Fruit fly (Drosophila melanogaster) whole organism, embryonic: ENCODE measurements around the gene Pdhb.

Experiments
- Antp ChIP-seq: fragments of 200-800 bp; sonication (Bioruptor generic); optimal IDR thresholded peaks from 3 replicates; lab custom pipeline; 2016; ENCODE audit warnings: missing biosample characterization, missing genetic modification characterization
- Asciz ChIP-seq: fragments of 200-800 bp; sonication (Bioruptor generic); optimal IDR thresholded peaks from 2 replicates; lab custom pipeline; 2017; ENCODE audit warnings: missing biosample characterization, mild to moderate bottlenecking, missing genetic modification characterization, missing genetic modification reagents
- BEAF-32 ChIP-seq: fragments of 200-800 bp; sonication (Bioruptor generic); optimal IDR thresholded peaks from 3 replicates; lab custom pipeline; 2017; ENCODE audit warnings: missing biosample characterization, missing genetic modification characterization, mild to moderate bottlenecking, moderate library complexity, missing genetic modification reagents
- CG10654 ChIP-seq: fragments of 200-800 bp; sonication (Bioruptor generic); optimal IDR thresholded peaks from 2 replicates; lab custom pipeline; 2016; ENCODE audit warnings: missing biosample characterization, missing genetic modification characterization
- CG11093 ChIP-seq: fragments of 200-800 bp; sonication (Bioruptor generic); IDR thresholded peaks from 3 replicates; pipeline ENCODE4 v1.3.6; 2022; ENCODE audit warnings: missing biosample characterization, missing genetic modification characterization
- CG12071 ChIP-seq: fragments of 200-800 bp; sonication (Bioruptor generic); optimal IDR thresholded peaks from 3 replicates; lab custom pipeline; 2018; ENCODE audit warnings: missing biosample characterization, mild to moderate bottlenecking, missing genetic modification characterization
- CG12299 ChIP-seq: fragments of 200-800 bp; sonication (Bioruptor generic); optimal IDR thresholded peaks from 2 replicates; lab custom pipeline; 2018; ENCODE audit warnings: missing biosample characterization, mild to moderate bottlenecking, missing genetic modification characterization
- CG1233 ChIP-seq: fragments of 200-800 bp; sonication (Bioruptor generic); optimal IDR thresholded peaks from 4 replicates; lab custom pipeline; 2018; ENCODE audit warnings: missing biosample characterization, mild to moderate bottlenecking, missing genetic modification characterization
- CG12942 ChIP-seq: fragments of 200-800 bp; sonication (Bioruptor generic); optimal IDR thresholded peaks from 3 replicates; lab custom pipeline; 2016; ENCODE audit warnings: missing biosample characterization, missing genetic modification characterization
- CG13287 ChIP-seq: fragments of 200-800 bp; sonication (Bioruptor generic); IDR thresholded peaks from 2 replicates; pipeline ENCODE4 v1.3.6; 2022; ENCODE audit warnings: missing biosample characterization, missing genetic modification characterization; ENCODE audit not compliant: partially characterized antibody
- CG14050 ChIP-seq: fragments of 200-800 bp; sonication (Bioruptor generic); IDR thresholded peaks from 3 replicates; pipeline ENCODE4 v1.3.6; 2022; ENCODE audit warnings: missing biosample characterization, missing genetic modification characterization
- CG14667 ChIP-seq: fragments of 200-800 bp; sonication (Bioruptor generic); IDR thresholded peaks from 2 replicates; pipeline ENCODE4 v1.3.6; 2022; ENCODE audit warnings: missing biosample characterization, missing genetic modification characterization
- CG14860 ChIP-seq: fragments of 200-800 bp; sonication (Bioruptor generic); IDR thresholded peaks from 3 replicates; pipeline ENCODE4 v1.3.6; 2022; ENCODE audit warnings: missing biosample characterization, missing genetic modification characterization; ENCODE audit not compliant: partially characterized antibody
- CG14965 ChIP-seq: fragments of 200-800 bp; sonication (Bioruptor generic); optimal IDR thresholded peaks from 2 replicates; lab custom pipeline; 2016; ENCODE audit warnings: missing biosample characterization, missing genetic modification characterization, borderline replicate concordance
- CG15011 ChIP-seq: fragments of 200-800 bp; sonication (Bioruptor generic); optimal IDR thresholded peaks from 3 replicates; lab custom pipeline; 2018; ENCODE audit warnings: missing biosample characterization, mild to moderate bottlenecking, missing genetic modification characterization
- CG15073 ChIP-seq: fragments of 200-800 bp; sonication (Bioruptor generic); optimal IDR thresholded peaks from 2 replicates; lab custom pipeline; 2016; ENCODE audit warnings: missing biosample characterization, missing genetic modification characterization
- CG15479 ChIP-seq: fragments of 200-800 bp; sonication (Bioruptor generic); optimal IDR thresholded peaks from 3 replicates; lab custom pipeline; 2019; ENCODE audit warnings: missing biosample characterization, mild to moderate bottlenecking, missing genetic modification characterization, moderate library complexity
- CG15696 ChIP-seq: fragments of 200-800 bp; sonication (Bioruptor generic); optimal IDR thresholded peaks from 2 replicates; lab custom pipeline; 2019; ENCODE audit warnings: missing biosample characterization, mild to moderate bottlenecking, missing genetic modification characterization, moderate library complexity
- CG1602 ChIP-seq: fragments of 200-800 bp; sonication (Bioruptor generic); optimal IDR thresholded peaks from 3 replicates; lab custom pipeline; 2016; ENCODE audit warnings: missing biosample characterization, missing genetic modification characterization
- CG16813 ChIP-seq: fragments of 200-800 bp; sonication (Bioruptor generic); IDR thresholded peaks from 3 replicates; pipeline ENCODE4 v1.3.6; 2022; ENCODE audit warnings: missing biosample characterization, missing genetic modification characterization; ENCODE audit not compliant: partially characterized antibody
- CG2202 ChIP-seq: fragments of 200-800 bp; sonication (Bioruptor generic); optimal IDR thresholded peaks from 2 replicates; lab custom pipeline; 2018; ENCODE audit warnings: missing biosample characterization, mild to moderate bottlenecking, missing genetic modification characterization
- CG30020 ChIP-seq: fragments of 200-800 bp; optimal IDR thresholded peaks from 2 replicates; lab custom pipeline; 2019; ENCODE audit warnings: missing biosample characterization, mild to moderate bottlenecking, missing genetic modification characterization, moderate library complexity
- CG30431 ChIP-seq: fragments of 200-800 bp; sonication (Bioruptor generic); optimal IDR thresholded peaks from 2 replicates; lab custom pipeline; 2017; ENCODE audit warnings: missing biosample characterization, missing genetic modification characterization
- CG4282 ChIP-seq: fragments of 200-800 bp; sonication (Bioruptor generic); optimal IDR thresholded peaks from 2 replicates; lab custom pipeline; 2016; ENCODE audit warnings: missing biosample characterization, missing genetic modification characterization
- CG4404 ChIP-seq: fragments of 200-800 bp; sonication (Bioruptor generic); IDR thresholded peaks from 2 replicates; pipeline ENCODE4 v1.3.6; 2022; ENCODE audit warnings: missing biosample characterization, missing genetic modification characterization
- CG4424 ChIP-seq: fragments of 200-800 bp; sonication (Bioruptor generic); optimal IDR thresholded peaks from 3 replicates; lab custom pipeline; 2016; ENCODE audit warnings: missing biosample characterization, missing genetic modification characterization
- CG4854 ChIP-seq: fragments of 200-800 bp; sonication (Bioruptor generic); optimal IDR thresholded peaks from 2 replicates; lab custom pipeline; 2016; ENCODE audit warnings: missing biosample characterization, missing genetic modification characterization, inconsistent platforms
- CG6272 ChIP-seq: fragments of 200-800 bp; sonication (Bioruptor generic); IDR thresholded peaks from 2 replicates; pipeline ENCODE4 v1.3.6; 2022; ENCODE audit warnings: missing biosample characterization, missing genetic modification characterization
- CG7928 ChIP-seq: fragments of 200-800 bp; sonication (Bioruptor generic); optimal IDR thresholded peaks from 2 replicates; lab custom pipeline; 2017; ENCODE audit warnings: missing biosample characterization, mild to moderate bottlenecking, missing genetic modification characterization
- CG9727 ChIP-seq: fragments of 200-800 bp; sonication (Bioruptor generic); optimal IDR thresholded peaks from 3 replicates; lab custom pipeline; 2017; ENCODE audit warnings: missing biosample characterization, mild to moderate bottlenecking, missing genetic modification characterization
- Dfd ChIP-seq, 2 experiments: fragments of >200 bp; optimal IDR thresholded peaks; 2 replicates each; lab custom pipeline; 2017; ENCODE audit warnings: missing biosample characterization in 2 of 2, missing genetic modification characterization in 2 of 2
- Eip74EF ChIP-seq, 2 experiments: fragments of 200-800 bp in 1 of 2; fragments of >200 bp in 1 of 2; sonication (Bioruptor generic) in 1 of 2; optimal IDR thresholded peaks; 2 replicates each; lab custom pipeline; 2017 to 2019; ENCODE audit warnings: missing biosample characterization in 2 of 2, missing genetic modification characterization in 2 of 2, mild to moderate bottlenecking in 1 of 2, moderate library complexity in 1 of 2
- Hr3 ChIP-seq: fragments of 200-800 bp; sonication (Bioruptor generic); optimal IDR thresholded peaks from 3 replicates; lab custom pipeline; 2016; ENCODE audit warnings: missing biosample characterization, missing genetic modification characterization
- Med ChIP-seq: fragments of 200-800 bp; sonication (Bioruptor generic); peaks from one replicate; lab custom pipeline; 2016; ENCODE audit warnings: missing biosample characterization, missing genetic modification characterization, mild to moderate bottlenecking, inconsistent platforms, moderate library complexity
- Mrtf ChIP-seq: fragments of 200-800 bp; sonication (Bioruptor generic); IDR thresholded peaks from 3 replicates; pipeline ENCODE4 v1.3.6; 2022; ENCODE audit warnings: missing biosample characterization, missing genetic modification characterization
- NfI ChIP-seq: fragments of 200-800 bp; sonication (Bioruptor generic); optimal IDR thresholded peaks from 3 replicates; lab custom pipeline; 2018; ENCODE audit warnings: missing biosample characterization, mild to moderate bottlenecking, missing genetic modification characterization, moderate library complexity
- Ptx1 ChIP-seq: fragments of 200-800 bp; sonication (Bioruptor generic); IDR thresholded peaks from 2 replicates; pipeline ENCODE4 v1.3.6; 2022; ENCODE audit warnings: missing biosample characterization, missing genetic modification characterization
- Rx ChIP-seq: fragments of 200-800 bp; sonication (Bioruptor generic); IDR thresholded peaks from 2 replicates; pipeline ENCODE4 v1.3.6; 2022; ENCODE audit warnings: missing biosample characterization, missing genetic modification characterization
- Xrp1 ChIP-seq: fragments of 200-800 bp; sonication (Bioruptor generic); IDR thresholded peaks from 2 replicates; pipeline ENCODE4 v1.3.6; 2022; ENCODE audit warnings: missing biosample characterization, missing genetic modification characterization
- abd-A ChIP-seq: fragments of 200-800 bp; sonication (Bioruptor generic); optimal IDR thresholded peaks from 3 replicates; lab custom pipeline; 2019; ENCODE audit warnings: missing biosample characterization, mild to moderate bottlenecking, missing genetic modification characterization, moderate library complexity
- cg ChIP-seq: fragments of 200-800 bp; sonication (Bioruptor generic); optimal IDR thresholded peaks from 3 replicates; lab custom pipeline; 2019; ENCODE audit warnings: missing biosample characterization, mild to moderate bottlenecking, missing genetic modification characterization, moderate library complexity
- gem ChIP-seq: fragments of 200-800 bp; sonication (Bioruptor generic); optimal IDR thresholded peaks from 2 replicates; lab custom pipeline; 2019; ENCODE audit warnings: missing biosample characterization, mild to moderate bottlenecking, missing genetic modification characterization, moderate library complexity
- gfzf ChIP-seq: fragments of 200-800 bp; sonication (Bioruptor generic); optimal IDR thresholded peaks from 2 replicates; lab custom pipeline; 2016; ENCODE audit warnings: missing biosample characterization, mild to moderate bottlenecking, missing genetic modification characterization, moderate library complexity
- nom ChIP-seq: fragments of 200-800 bp; sonication (Bioruptor generic); optimal IDR thresholded peaks from 2 replicates; lab custom pipeline; 2017; ENCODE audit warnings: missing biosample characterization, missing genetic modification characterization, mild to moderate bottlenecking, moderate library complexity, missing genetic modification reagents
- peb ChIP-seq: fragments of 200-800 bp; sonication (Bioruptor generic); IDR thresholded peaks from 2 replicates; pipeline ENCODE4 v1.3.6; 2022; ENCODE audit warnings: missing biosample characterization, missing genetic modification characterization
- ranshi ChIP-seq: fragments of 200-800 bp; sonication (Bioruptor generic); IDR thresholded peaks from 2 replicates; pipeline ENCODE4 v1.3.6; 2022; ENCODE audit warnings: missing biosample characterization, missing genetic modification characterization
- seq ChIP-seq: fragments of 200-800 bp; sonication (Bioruptor generic); IDR thresholded peaks from 2 replicates; pipeline ENCODE4 v1.3.6; 2022; ENCODE audit warnings: missing biosample characterization, missing genetic modification characterization
- slp2 ChIP-seq: fragments of 200-800 bp; sonication (Bioruptor generic); optimal IDR thresholded peaks from 2 replicates; lab custom pipeline; 2016; ENCODE audit warnings: missing biosample characterization, missing genetic modification characterization
- tin ChIP-seq: fragments of 200-800 bp; sonication (Bioruptor generic); optimal IDR thresholded peaks from 3 replicates; lab custom pipeline; 2016; ENCODE audit warnings: missing biosample characterization, missing genetic modification characterization

Gene Pdhb

DNA sequence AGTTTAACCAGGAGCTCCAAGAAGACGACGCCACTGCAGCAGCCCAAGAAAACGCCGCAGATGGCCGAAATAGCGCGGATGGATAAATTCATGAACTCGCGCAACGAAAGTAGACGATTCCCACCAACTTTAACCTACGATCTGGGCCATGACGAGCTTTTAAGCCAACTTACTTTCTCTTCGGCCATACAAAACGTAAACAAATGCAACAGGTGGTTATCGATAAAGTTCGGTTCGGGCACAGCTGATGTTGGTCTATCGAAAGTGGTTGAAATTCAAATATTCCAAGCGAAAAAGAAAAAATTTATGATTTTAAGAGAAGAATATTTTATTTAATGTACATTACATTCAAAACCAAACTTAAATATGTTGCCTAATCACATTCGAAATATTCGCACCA lies 33.8 kb downstream of the Pdhb start, which contains the start of gene CG14511 (continued):
- TF ChIP-seq CG15479 (no peak), slp2 (no peak), CG13287 (GFP tag; lab: Robert Waterston, UW) (peak; percentile 48; the same call in 1 of the 2 replicates), NfI (no peak)

DNA sequence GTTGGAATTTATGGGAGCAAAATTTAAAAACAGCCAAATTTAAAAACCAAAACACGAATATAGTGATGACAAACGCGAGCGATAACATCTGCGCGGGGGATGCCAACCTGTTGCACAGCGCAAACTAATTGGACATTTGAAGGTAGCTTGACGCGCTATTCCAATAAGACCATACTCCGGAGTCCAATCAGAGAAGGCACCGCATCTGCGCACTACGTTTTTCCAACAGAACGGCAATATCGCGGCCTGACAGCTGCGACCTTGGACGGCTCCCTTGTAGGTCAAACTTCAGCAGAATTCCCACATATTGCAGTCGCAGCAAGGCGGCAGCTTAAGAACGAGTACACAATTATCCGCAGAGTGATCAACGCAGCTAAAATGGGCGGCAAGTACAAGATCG lies 35.2 kb downstream of the Pdhb start, which contains the start of the genes CG11882 and Pglym78:
CG11882 (minus strand) TSS at position 101 of the 400 bp plus-strand sequence.
Pglym78 (plus strand) TSS at position 177 of the 400 bp plus-strand sequence.
- TF ChIP-seq CG15073 (GFP tag; lab: Kevin White, UChicago) (no peak), CG1233 (GFP tag; lab: Kevin White, UChicago) (no peak), Antp (peak; percentile 78), Med (GFP tag; lab: Kevin White, UChicago) (peak; percentile 93), Mrtf (GFP tag; lab: Robert Waterston, UW) (no peak), CG10654 (GFP tag; lab: Kevin White, UChicago) (peak; percentile 2), CG7928 (GFP tag; lab: Kevin White, UChicago) (peak; percentile 17), Ptx1 (GFP tag; lab: Robert Waterston, UW) (peak; percentile 60), CG1602 (no peak), CG4424 (peak; percentile 7), CG15011 (GFP tag; lab: Kevin White, UChicago) (no peak), CG4404 (GFP tag; lab: Robert Waterston, UW) (no peak), abd-A (tag; lab: Kevin White, UChicago) (no peak), CG30020 (no peak), CG12299 (tag; lab: Kevin White, UChicago) (no peak), Dfd (GFP tag; optimal IDR thresholded peaks at IDR 0.05; lab: Kevin White, UChicago) (no peak), gem (tag; lab: Kevin White, UChicago) (no peak), CG14860 (GFP tag; lab: Robert Waterston, UW) (no peak), CG4854 (GFP tag; lab: Kevin White, UChicago) (no peak), peb (GFP tag; lab: Robert Waterston, UW) (0 out of 2 replicates have a peak, but pooled peaks have one; percentile 20), CG4282 (GFP tag; lab: Kevin White, UChicago) (peak; percentile 47), CG30431 (no peak), Rx (GFP tag; lab: Robert Waterston, UW) (no peak), CG12942 (peak; percentile 37), ranshi (no peak), CG2202 (tag; lab: Kevin White, UChicago) (no peak), CG15696 (tag; lab: Kevin White, UChicago) (no peak), cg (GFP tag; lab: Kevin White, UChicago) (no peak), seq (GFP tag; lab: Robert Waterston, UW) (0 out of 2 replicates have a peak, but pooled peaks have one; percentile 27), CG11093 (GFP tag; lab: Robert Waterston, UW) (no peak), CG16813 (GFP tag; lab: Robert Waterston, UW) (no peak), Hr3 (GFP tag; lab: Kevin White, UChicago) (peak; percentile 81), CG9727 (GFP tag; lab: Kevin White, UChicago) (peak; percentile 6), CG14965 (GFP tag; lab: Kevin White, UChicago) (no peak), Eip74EF (GFP tag; optimal IDR thresholded peaks at IDR 0.05; lab: Kevin White, UChicago) (no peak), nom (GFP tag; lab: Kevin White, UChicago) (peak; percentile 51), gfzf (peak; percentile 89), CG14667 (GFP tag; lab: Robert Waterston, UW) (no peak), Xrp1 (peak; percentile 20; the same call in 1 of the 2 replicates), CG6272 (GFP tag; lab: Robert Waterston, UW) (peak; percentile 41; the same call in 1 of the 2 replicates), Asciz (no peak), CG14050 (no peak), BEAF-32 (peak; percentile 60), tin (GFP tag; lab: Kevin White, UChicago) (peak; percentile 45), CG12071 (GFP tag; lab: Kevin White, UChicago) (no peak)
